Worm (Caenorhabditis elegans) whole organism, L1 larva: ENCODE measurements around the gene nhr-1.

ENCODE experiments used
- aha-1 ChIP-seq: fragments of 150-350 bp; optimal IDR thresholded peaks from 2 replicates; lab custom pipeline; 2014; ENCODE audit warnings: missing biosample characterization, missing genetic modification characterization
- ceh-82 ChIP-seq, 3 experiments: fragments of 150-350 bp in 1 of 3; sonication (generic microtip) in 2 of 3; optimal IDR thresholded peaks; 2 replicates each; lab custom pipeline; 2014 to 2017; ENCODE audit warnings: missing biosample characterization in 3 of 3, missing genetic modification characterization in 3 of 3
- lin-39 ChIP-seq: fragments of 150-350 bp; optimal IDR thresholded peaks from 2 replicates; lab custom pipeline; 2014; ENCODE audit warnings: missing biosample characterization, missing genetic modification reagents, missing genetic modification characterization

ce11 chrX:17508137-17508536 is 5.7 kb upstream of the nhr-1 start:
- no peak for TF ChIP-seq aha-1 (tag; lab: Kevin White, UChicago)
- no peak for TF ChIP-seq ceh-82 (tag; optimal IDR thresholded peaks at IDR 0.05; lab: Kevin White, UChicago)
- no peak for TF ChIP-seq lin-39 (tag; lab: Kevin White, UChicago)
